Worm (Caenorhabditis elegans): Measurements from ENCODE around the gene T06E8.8.
A peak's percentile ranks its signal among the peaks of the same experiment; 100 is the strongest.
"Not testable (repeated sequence)": the region's sequence is repeated elsewhere in the genome, so short reads cannot be mapped to it uniquely, and the experiment has no call there.

DNA sequence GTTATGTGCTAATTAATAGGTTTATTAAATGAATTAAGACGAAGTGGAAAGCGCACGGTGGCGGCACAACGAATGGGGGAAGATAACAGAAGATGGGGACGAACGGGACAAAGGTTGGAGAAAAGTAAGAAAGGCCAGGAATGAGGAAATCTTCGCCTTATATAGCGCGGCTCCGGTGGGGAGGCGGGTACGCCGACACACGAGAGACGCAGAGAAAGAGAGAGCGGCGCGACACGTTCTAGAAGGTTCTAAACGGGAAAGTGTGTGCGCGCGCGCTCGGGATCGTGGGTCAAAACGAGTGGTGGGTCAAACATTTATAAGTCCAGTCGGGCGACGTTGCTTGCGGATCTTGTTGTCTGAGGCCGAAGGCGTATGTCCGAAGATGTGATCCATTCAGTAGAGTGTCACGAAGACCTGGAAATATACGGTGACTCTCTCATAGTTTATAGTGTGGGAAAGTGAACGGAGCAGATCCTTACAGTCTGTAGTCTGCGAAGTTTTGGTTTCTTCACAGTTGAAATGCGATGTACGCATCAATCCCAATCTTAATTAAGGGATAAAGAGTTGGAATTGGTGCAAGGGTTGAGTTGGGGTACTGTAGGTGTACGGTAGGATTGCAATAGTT, 5.8 kb downstream of the T06E8.8 start:
- TF ChIP-seq B0310.2 (tag; optimal IDR thresholded peaks at IDR 0.05); sea-1 (GFP tag; conservative IDR thresholded peaks at IDR 0.05); tbx-37 (GFP tag; conservative IDR thresholded peaks at IDR 0.05); ama-1 (optimal IDR thresholded peaks at IDR 0.05); hmbx-1 (tag; optimal IDR thresholded peaks at IDR 0.05); hnd-1 (tag; optimal IDR thresholded peaks at IDR 0.05); ceh-36 (tag; optimal IDR thresholded peaks at IDR 0.05); ceh-13 (GFP tag; optimal IDR thresholded peaks at IDR 0.05); flt-1 (GFP tag; IDR thresholded peaks at IDR 0.05); ets-7 (tag; optimal IDR thresholded peaks at IDR 0.05): not testable (repeated sequence)
- TF ChIP-seq pes-1 (GFP tag; IDR thresholded peaks at IDR 0.05), result 0 out of 2 replicates have a peak, but pooled peaks have one; percentile 60
- TF ChIP-seq tbx-11 (GFP tag; IDR thresholded peaks at IDR 0.05), result 0 out of 2 replicates have a peak, but pooled peaks have one; percentile 12
